Fruit fly (Drosophila melanogaster): Measurements from ENCODE around the gene LKRSDH.

DNA sequence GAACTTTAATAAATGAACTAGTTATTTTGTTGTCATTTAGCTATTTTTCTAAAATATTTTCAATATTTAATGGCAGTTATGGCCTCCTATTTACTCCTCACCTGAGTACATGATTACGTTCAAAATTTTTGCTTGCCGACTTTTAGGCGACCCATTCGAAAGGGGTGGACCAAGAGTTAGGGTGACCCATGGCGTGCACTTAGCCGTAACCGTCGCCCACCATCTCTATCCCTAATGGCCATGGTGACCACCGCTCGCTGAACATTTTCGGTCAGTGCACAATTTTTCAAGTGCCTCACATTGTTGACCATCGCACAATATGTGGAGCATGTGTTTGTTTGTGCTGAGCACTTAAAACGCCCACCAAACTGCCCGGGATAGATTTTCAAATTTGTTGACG, 23.9 kb downstream of the LKRSDH start:
- TF ChIP-seq CTCF (GFP tag; optimal IDR thresholded peaks at IDR 0.05) = no peak
- no peak for TF ChIP-seq CG31224 (GFP tag; IDR thresholded peaks at IDR 0.05)
- no peak for TF ChIP-seq dati (GFP tag; IDR thresholded peaks at IDR 0.05)
- TF ChIP-seq CG8924 (tag; optimal IDR thresholded peaks at IDR 0.05) = no peak
- no peak for TF ChIP-seq CG9932 (GFP tag; IDR thresholded peaks at IDR 0.05)
- no peak for TF ChIP-seq hbn (GFP tag; IDR thresholded peaks at IDR 0.05; ENCODE audit: partially characterized antibody)
- no peak for TF ChIP-seq mam (GFP tag; optimal IDR thresholded peaks at IDR 0.05)
- TF ChIP-seq Vsx1 (GFP tag; optimal IDR thresholded peaks at IDR 0.05) = no peak
- no peak for TF ChIP-seq toy (GFP tag; IDR thresholded peaks at IDR 0.05)
